Worm (Caenorhabditis elegans): ENCODE data around the gene elli-1.

DNA sequence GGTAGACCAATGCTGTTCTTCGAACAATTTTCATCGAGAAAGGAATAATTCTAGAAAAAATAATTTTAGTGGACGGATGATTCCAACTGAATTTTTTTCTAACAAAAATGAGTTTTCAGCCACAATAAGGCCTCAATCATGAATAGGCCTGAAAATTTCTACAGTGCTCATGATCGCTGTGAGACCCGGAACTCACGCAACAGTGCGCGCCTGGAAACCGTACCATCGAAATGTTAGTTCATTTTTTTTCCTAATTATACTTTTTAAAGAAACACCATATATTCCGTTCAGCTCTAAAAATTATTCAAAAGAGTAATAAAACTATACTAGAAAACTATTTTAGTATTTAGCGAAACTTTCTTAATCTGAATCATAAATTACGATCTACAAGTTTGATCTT is 29.7 kb downstream of the elli-1 start:
- TF ChIP-seq zip-8 (tag; optimal IDR thresholded peaks at IDR 0.05) (no peak), ces-1 (GFP tag; optimal IDR thresholded peaks at IDR 0.05) (no peak), mab-5 (tag; optimal IDR thresholded peaks at IDR 0.05) (no peak), lsy-2 (tag; optimal IDR thresholded peaks at IDR 0.05) (no peak), nhr-237 (tag; optimal IDR thresholded peaks at IDR 0.05) (no peak), snpc-4 (tag; optimal IDR thresholded peaks at IDR 0.05) (no peak), ceh-39 (tag; optimal IDR thresholded peaks at IDR 0.05) (no peak), nhr-28 (tag; optimal IDR thresholded peaks at IDR 0.05) (no peak)

Measured in whole organism, mixed stage, embryonic.